Fruit fly (Drosophila melanogaster) whole organism, embryonic: ENCODE data around the gene CG8379.
A peak's percentile ranks its signal among the peaks of the same experiment; 100 is the strongest.

Experiments used
- Blimp-1 ChIP-seq: fragments of 200-800 bp; sonication (Bioruptor generic); optimal IDR thresholded peaks from 3 replicates; lab custom pipeline; 2018; ENCODE audit warnings: missing biosample characterization, missing genetic modification characterization, mild to moderate bottlenecking, moderate library complexity, missing genetic modification reagents
- CG10147 ChIP-seq: fragments of 200-800 bp; sonication (Bioruptor generic); optimal IDR thresholded peaks from 2 replicates; lab custom pipeline; 2019; ENCODE audit warnings: missing biosample characterization, mild to moderate bottlenecking, missing genetic modification characterization, moderate library complexity
- CG10654 ChIP-seq: fragments of 200-800 bp; sonication (Bioruptor generic); optimal IDR thresholded peaks from 2 replicates; lab custom pipeline; 2016; ENCODE audit warnings: missing biosample characterization, missing genetic modification characterization
- CG13894 ChIP-seq: fragments of 200-800 bp; sonication (Bioruptor generic); optimal IDR thresholded peaks from 3 replicates; lab custom pipeline; 2018; ENCODE audit warnings: missing biosample characterization, mild to moderate bottlenecking, missing genetic modification characterization, moderate library complexity
- CG15269 ChIP-seq: fragments of 200-800 bp; sonication (Bioruptor generic); optimal IDR thresholded peaks from 2 replicates; lab custom pipeline; 2018; ENCODE audit warnings: missing biosample characterization, mild to moderate bottlenecking, missing genetic modification characterization, moderate library complexity
- CG17612 ChIP-seq: fragments of 200-800 bp; sonication (Bioruptor generic); IDR thresholded peaks from 2 replicates; pipeline ENCODE4 v1.3.6; 2022; ENCODE audit warnings: missing biosample characterization, missing genetic modification characterization
- CG32772 ChIP-seq: fragments of 200-800 bp; sonication (Bioruptor generic); IDR thresholded peaks from 2 replicates; pipeline ENCODE4 v1.3.6; 2022; ENCODE audit warnings: missing biosample characterization, missing genetic modification characterization
- CG33557 ChIP-seq: fragments of 200-800 bp; sonication (Bioruptor generic); optimal IDR thresholded peaks from 2 replicates; lab custom pipeline; 2019; ENCODE audit warnings: missing biosample characterization, mild to moderate bottlenecking, missing genetic modification characterization, moderate library complexity
- CG3407 ChIP-seq: fragments of 200-800 bp; sonication (Bioruptor generic); optimal IDR thresholded peaks from 2 replicates; lab custom pipeline; 2018; ENCODE audit warnings: missing biosample characterization, mild to moderate bottlenecking, missing genetic modification characterization
- CG4360 ChIP-seq: fragments of 200-800 bp; sonication (Bioruptor generic); IDR thresholded peaks from 2 replicates; pipeline ENCODE4 v1.3.6; 2022; ENCODE audit warnings: missing biosample characterization, missing genetic modification characterization
- CHES-1-like ChIP-seq: fragments of 200-800 bp; sonication (Bioruptor generic); optimal IDR thresholded peaks from 2 replicates; lab custom pipeline; 2016; ENCODE audit warnings: missing biosample characterization, missing genetic modification characterization
- CkIIα-i1 ChIP-seq: fragments of 200-800 bp; sonication (Bioruptor generic); IDR thresholded peaks from 2 replicates; pipeline ENCODE4 v1.3.6; 2022; ENCODE audit warnings: missing biosample characterization, missing genetic modification characterization
- Drgx ChIP-seq: fragments of 200-800 bp; sonication (Bioruptor generic); IDR thresholded peaks from 2 replicates; pipeline ENCODE4 v1.3.6; 2022; ENCODE audit warnings: missing biosample characterization, missing genetic modification characterization
- Ets65A ChIP-seq: fragments of 200-800 bp; sonication (Bioruptor generic); peaks from one replicate; lab custom pipeline; 2016; ENCODE audit warnings: missing biosample characterization, missing genetic modification characterization
- Hr78 ChIP-seq, 2 experiments: fragments of 200-800 bp in 1 of 2; fragments of >200 bp in 1 of 2; sonication (Bioruptor generic) in 1 of 2; optimal IDR thresholded peaks; 2 replicates each; lab custom pipeline; 2017 to 2019; ENCODE audit warnings: missing biosample characterization in 2 of 2, missing genetic modification characterization in 2 of 2, mild to moderate bottlenecking in 1 of 2, moderate library complexity in 1 of 2
- Meics ChIP-seq: fragments of 200-800 bp; sonication (Bioruptor generic); optimal IDR thresholded peaks from 2 replicates; lab custom pipeline; 2017; ENCODE audit warnings: missing biosample characterization, mild to moderate bottlenecking, missing genetic modification characterization
- Myb ChIP-seq: fragments of 200-800 bp; sonication (Bioruptor generic); optimal IDR thresholded peaks from 2 replicates; lab custom pipeline; 2016; ENCODE audit warnings: missing biosample characterization, missing genetic modification characterization
- Nf-YC ChIP-seq: fragments of 200-800 bp; optimal IDR thresholded peaks from 3 replicates; lab custom pipeline; 2019; ENCODE audit warnings: missing biosample characterization, mild to moderate bottlenecking, missing genetic modification characterization, moderate library complexity
- Optix ChIP-seq: fragments of 200-800 bp; sonication (Bioruptor generic); IDR thresholded peaks from 3 replicates; pipeline ENCODE4 v1.3.6; 2022; ENCODE audit warnings: missing biosample characterization, missing genetic modification characterization
- bbx ChIP-seq: fragments of 200-800 bp; sonication (Bioruptor generic); IDR thresholded peaks from 2 replicates; pipeline ENCODE4 v1.3.6; 2022; ENCODE audit warnings: missing biosample characterization, missing genetic modification characterization; ENCODE audit not compliant: partially characterized antibody
- bsh ChIP-seq, 2 experiments: fragments of 200-800 bp; sonication (Bioruptor generic); optimal IDR thresholded peaks; 2 replicates each; lab custom pipeline; 2017 to 2018; ENCODE audit warnings: mild to moderate bottlenecking in 2 of 2, missing biosample characterization in 2 of 2, missing genetic modification characterization in 2 of 2, moderate library complexity in 1 of 2
- btn ChIP-seq: fragments of 200-800 bp; sonication (Bioruptor generic); optimal IDR thresholded peaks from 2 replicates; lab custom pipeline; 2016; ENCODE audit warnings: missing biosample characterization, missing genetic modification characterization
- cad ChIP-seq: fragments of >200 bp; optimal IDR thresholded peaks from 2 replicates; lab custom pipeline; 2017; ENCODE audit warnings: missing biosample characterization, missing genetic modification characterization
- cg ChIP-seq: fragments of 200-800 bp; sonication (Bioruptor generic); optimal IDR thresholded peaks from 3 replicates; lab custom pipeline; 2019; ENCODE audit warnings: missing biosample characterization, mild to moderate bottlenecking, missing genetic modification characterization, moderate library complexity
- chinmo ChIP-seq: fragments of 200-800 bp; sonication (Bioruptor generic); IDR thresholded peaks from 4 replicates; pipeline ENCODE4 v1.3.6; 2022; ENCODE audit warnings: missing biosample characterization, missing genetic modification characterization; ENCODE audit not compliant: partially characterized antibody
- corto ChIP-seq: fragments of 200-800 bp; sonication (Bioruptor generic); optimal IDR thresholded peaks from 2 replicates; lab custom pipeline; 2016; ENCODE audit warnings: missing biosample characterization, mild to moderate bottlenecking, missing genetic modification characterization, moderate library complexity
- crol ChIP-seq: fragments of 200-800 bp; sonication (Bioruptor generic); IDR thresholded peaks from 2 replicates; pipeline ENCODE4 v1.3.6; 2022; ENCODE audit warnings: missing biosample characterization, missing genetic modification characterization
- dmrt11E ChIP-seq: fragments of 200-800 bp; sonication (Bioruptor generic); optimal IDR thresholded peaks from 3 replicates; lab custom pipeline; 2018; ENCODE audit warnings: missing biosample characterization, mild to moderate bottlenecking, missing genetic modification characterization, moderate library complexity
- ems ChIP-seq: fragments of 200-800 bp; sonication (Bioruptor generic); optimal IDR thresholded peaks from 3 replicates; lab custom pipeline; 2016; ENCODE audit warnings: missing biosample characterization, missing genetic modification characterization
- eyg ChIP-seq: fragments of 200-800 bp; sonication (Bioruptor generic); optimal IDR thresholded peaks from 3 replicates; lab custom pipeline; 2016; ENCODE audit warnings: missing biosample characterization, missing genetic modification characterization
- gce ChIP-seq: fragments of 200-800 bp; sonication (Bioruptor generic); IDR thresholded peaks from 3 replicates; pipeline ENCODE4 v1.3.6; 2022; ENCODE audit warnings: missing biosample characterization, missing genetic modification characterization
- gcm ChIP-seq: fragments of 200-800 bp; sonication (Bioruptor generic); optimal IDR thresholded peaks from 2 replicates; lab custom pipeline; 2019; ENCODE audit warnings: missing biosample characterization, mild to moderate bottlenecking, missing genetic modification characterization, moderate library complexity
- gem ChIP-seq: fragments of 200-800 bp; sonication (Bioruptor generic); optimal IDR thresholded peaks from 2 replicates; lab custom pipeline; 2019; ENCODE audit warnings: missing biosample characterization, mild to moderate bottlenecking, missing genetic modification characterization, moderate library complexity
- grau ChIP-seq: fragments of 200-800 bp; optimal IDR thresholded peaks from 3 replicates; lab custom pipeline; 2019; ENCODE audit warnings: missing biosample characterization, mild to moderate bottlenecking, missing genetic modification characterization, moderate library complexity
- grn ChIP-seq: fragments of 200-800 bp; sonication (Bioruptor generic); optimal IDR thresholded peaks from 3 replicates; lab custom pipeline; 2017; ENCODE audit warnings: missing biosample characterization, missing genetic modification characterization
- kni ChIP-seq: fragments of 200-800 bp; sonication (Bioruptor generic); optimal IDR thresholded peaks from 3 replicates; lab custom pipeline; 2017; ENCODE audit warnings: mild to moderate bottlenecking, missing biosample characterization, missing genetic modification reagents, missing genetic modification characterization
- lbe ChIP-seq: fragments of 200-800 bp; sonication (Bioruptor generic); optimal IDR thresholded peaks from 2 replicates; lab custom pipeline; 2016; ENCODE audit warnings: missing biosample characterization, mild to moderate bottlenecking, missing genetic modification characterization
- maf-S ChIP-seq: fragments of 200-800 bp; sonication (Bioruptor generic); optimal IDR thresholded peaks from 2 replicates; lab custom pipeline; 2016; ENCODE audit warnings: missing biosample characterization, missing genetic modification characterization
- nom ChIP-seq: fragments of 200-800 bp; sonication (Bioruptor generic); optimal IDR thresholded peaks from 2 replicates; lab custom pipeline; 2017; ENCODE audit warnings: missing biosample characterization, missing genetic modification characterization, mild to moderate bottlenecking, moderate library complexity, missing genetic modification reagents
- pnt ChIP-seq: fragments of 200-800 bp; sonication (Bioruptor generic); optimal IDR thresholded peaks from 3 replicates; lab custom pipeline; 2016; ENCODE audit warnings: missing biosample characterization, missing genetic modification characterization
- pros ChIP-seq: fragments of 200-800 bp; sonication (Bioruptor generic); optimal IDR thresholded peaks from 3 replicates; lab custom pipeline; 2019; ENCODE audit warnings: missing biosample characterization, mild to moderate bottlenecking, missing genetic modification characterization, moderate library complexity
- sd ChIP-seq: fragments of 200-800 bp; sonication (Bioruptor generic); optimal IDR thresholded peaks from 3 replicates; lab custom pipeline; 2018; ENCODE audit warnings: missing biosample characterization, mild to moderate bottlenecking, missing genetic modification characterization, moderate library complexity
- sens ChIP-seq: fragments of 200-800 bp; sonication (Bioruptor generic); peaks from one replicate; lab custom pipeline; 2016; ENCODE audit warnings: missing biosample characterization, missing genetic modification characterization
- seq ChIP-seq: fragments of 200-800 bp; sonication (Bioruptor generic); IDR thresholded peaks from 2 replicates; pipeline ENCODE4 v1.3.6; 2022; ENCODE audit warnings: missing biosample characterization, missing genetic modification characterization
- sqz ChIP-seq: fragments of 200-800 bp; sonication (Bioruptor generic); optimal IDR thresholded peaks from 3 replicates; lab custom pipeline; 2018; ENCODE audit warnings: missing biosample characterization, mild to moderate bottlenecking, missing genetic modification characterization
- unc-4 ChIP-seq: fragments of 200-800 bp; sonication (Bioruptor generic); IDR thresholded peaks from 2 replicates; pipeline ENCODE4 v1.3.6; 2022; ENCODE audit warnings: missing biosample characterization, missing genetic modification characterization; ENCODE audit not compliant: partially characterized antibody
- z ChIP-seq: fragments of 200-800 bp; sonication (Bioruptor generic); IDR thresholded peaks from 3 replicates; pipeline ENCODE4 v1.3.6; 2022; ENCODE audit warnings: missing biosample characterization, missing genetic modification characterization

The CG8379 gene

DNA sequence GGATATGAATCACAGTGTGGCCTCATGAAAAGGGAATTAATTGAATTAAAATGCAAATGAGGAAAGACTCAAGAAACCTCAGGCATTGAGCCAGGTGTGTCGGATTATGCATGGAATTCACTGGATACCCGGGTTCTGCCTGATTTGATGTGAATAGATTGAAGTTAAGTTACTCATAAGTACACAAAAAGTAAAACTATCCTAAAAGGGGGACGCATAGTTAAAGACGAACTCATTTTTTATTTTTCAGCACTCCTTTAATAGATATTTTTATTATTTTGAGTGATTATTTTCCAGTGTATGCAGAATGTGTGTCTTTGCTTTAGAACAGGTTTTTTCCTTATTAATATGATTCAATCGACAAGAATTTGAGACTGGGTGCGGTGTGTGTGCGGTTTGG lies 29.0 kb downstream of the CG8379 start:
- TF ChIP-seq sd = peak; percentile 74
- peak; percentile 59 for TF ChIP-seq Drgx (GFP tag; lab: Robert Waterston, UW)
- peak; percentile 19 for TF ChIP-seq gem (tag; lab: Kevin White, UChicago)
- peak; percentile 16 for TF ChIP-seq grau
- TF ChIP-seq CG15269 = no peak
- no peak for TF ChIP-seq unc-4
- no peak for TF ChIP-seq Optix (GFP tag; lab: Robert Waterston, UW)

dm6 chr3R:8853706-8854105 lies 29.5 kb downstream of the CG8379 start:
- TF ChIP-seq CG10654 (GFP tag; lab: Kevin White, UChicago) (no peak), Myb (no peak), ems (GFP tag; lab: Kevin White, UChicago) (no peak), sens (GFP tag; lab: Kevin White, UChicago) (peak; percentile 53), Ets65A (GFP tag; lab: Kevin White, UChicago) (peak; percentile 28)

dm6 chr3R:8854619-8855206 lies 30.5 kb downstream of the CG8379 start:
- TF ChIP-seq pnt (GFP tag; lab: Kevin White, UChicago) (no peak), Hr78 (GFP tag; optimal IDR thresholded peaks at IDR 0.05; lab: Kevin White, UChicago) (peak in 1 of 2 experiments; percentile 69), eyg (GFP tag; lab: Kevin White, UChicago) (no peak), CG17612 (no peak), Blimp-1 (GFP tag; lab: Kevin White, UChicago) (peak; percentile 76), CG10147 (GFP tag; lab: Kevin White, UChicago) (no peak), nom (GFP tag; lab: Kevin White, UChicago) (peak; percentile 88), cg (GFP tag; lab: Kevin White, UChicago) (peak; percentile 55), sqz (peak; percentile 52), Meics (no peak), btn (GFP tag; lab: Kevin White, UChicago) (no peak), bsh (GFP tag; optimal IDR thresholded peaks at IDR 0.05; lab: Kevin White, UChicago) (peak in 1 of 2 experiments; percentile 48), cad (peak; percentile 63), CG13894 (tag; lab: Kevin White, UChicago) (peak; percentile 47), chinmo (GFP tag; lab: Robert Waterston, UW) (0 out of 4 replicates have a peak, but pooled peaks have one; percentile 55), CG33557 (GFP tag; lab: Kevin White, UChicago) (no peak), grn (GFP tag; lab: Kevin White, UChicago) (peak; percentile 37), Nf-YC (no peak), CG15269 (peak; percentile 58), kni (GFP tag; lab: Kevin White, UChicago) (peak; percentile 79), CG4360 (GFP tag; lab: Robert Waterston, UW) (no peak), CHES-1-like (no peak), bbx (GFP tag; lab: Robert Waterston, UW) (no peak), gcm (peak; percentile 70), pros (GFP tag; lab: Kevin White, UChicago) (peak; percentile 45), corto (GFP tag; lab: Kevin White, UChicago) (peak; percentile 13), sens (GFP tag; lab: Kevin White, UChicago) (peak; percentile 36), seq (GFP tag; lab: Robert Waterston, UW) (no peak), maf-S (GFP tag; lab: Kevin White, UChicago) (no peak), z (GFP tag; lab: Robert Waterston, UW) (peak; percentile 93), CkIIα-i1 (GFP tag; lab: Robert Waterston, UW) (no peak), dmrt11E (tag; lab: Kevin White, UChicago) (no peak), gce (no peak), crol (GFP tag; lab: Robert Waterston, UW) (0 out of 2 replicates have a peak, but pooled peaks have one; percentile 14), CG3407 (GFP tag; lab: Kevin White, UChicago) (no peak), CG32772 (GFP tag; lab: Robert Waterston, UW) (no peak), lbe (GFP tag; lab: Kevin White, UChicago) (peak; percentile 24)
